Worm (Caenorhabditis elegans) whole organism, L4 larva: ENCODE data around the gene fbxa-51.

Experiments used
- ZK546.5 ChIP-seq, 2 experiments: sonication (generic microtip); optimal IDR thresholded peaks; 2 replicates each; lab custom pipeline; 2017; ENCODE audit warnings: missing biosample characterization in 2 of 2, missing genetic modification characterization in 2 of 2
- ama-1 ChIP-seq: fragments of 150-350 bp; optimal IDR thresholded peaks from 2 replicates; lab custom pipeline; 2014; ENCODE audit warnings: inconsistent platforms, mixed read lengths
- lin-39 ChIP-seq: fragments of 150-350 bp; optimal IDR thresholded peaks from 2 replicates; lab custom pipeline; 2014; ENCODE audit warnings: missing biosample characterization, missing genetic modification reagents, missing genetic modification characterization
- nhr-76 ChIP-seq: fragments of 150-350 bp; optimal IDR thresholded peaks from 2 replicates; lab custom pipeline; 2014; ENCODE audit warnings: missing biosample characterization, missing genetic modification characterization
- nhr-77 ChIP-seq: fragments of 150-350 bp; optimal IDR thresholded peaks from 2 replicates; lab custom pipeline; 2014; ENCODE audit warnings: missing biosample characterization, missing genetic modification characterization
- unc-130 ChIP-seq: sonication (generic microtip); optimal IDR thresholded peaks from 2 replicates; lab custom pipeline; 2016; ENCODE audit warnings: missing genetic modification reagents, missing genetic modification characterization, missing compliant biosample characterization
- unc-62 ChIP-seq, 3 experiments: fragments of 150-350 bp in 1 of 3; sonication (generic microtip); optimal IDR thresholded peaks in 2 of 3; peaks in 1 of 3; 1 replicate in 1 of 3; 2 replicates in 2 of 3; lab custom pipeline; 2014 to 2017; ENCODE audit warnings: missing biosample characterization in 3 of 3, missing genetic modification characterization in 3 of 3, missing genetic modification reagents in 3 of 3, missing genotype in 1 of 3

ce11 chrIII:966259-966658 lies 4.2 kb downstream of the fbxa-51 start:
- no peak for TF ChIP-seq nhr-76 (tag; lab: Kevin White, UChicago)
- TF ChIP-seq nhr-77 (tag; lab: Kevin White, UChicago) = no peak
- no peak for TF ChIP-seq unc-62 (GFP tag; optimal IDR thresholded peaks at IDR 0.05 in 1 of 2; lab: Kevin White, UChicago)
- no peak for TF ChIP-seq unc-62 (tag; optimal IDR thresholded peaks at IDR 0.05; lab: Kevin White, UChicago)
- TF ChIP-seq ama-1 (lab: Kevin White, UChicago) = no peak
- TF ChIP-seq unc-130 (GFP tag; lab: Kevin White, UChicago) = no peak
- TF ChIP-seq lin-39 (tag; lab: Kevin White, UChicago) = no peak
- TF ChIP-seq ZK546.5 (tag; optimal IDR thresholded peaks at IDR 0.05; lab: Kevin White, UChicago) = no peak
